Fruit fly (Drosophila melanogaster) whole organism, embryonic: ENCODE results near the gene NetB.

Source experiments
- BtbVII ChIP-seq: fragments of 200-800 bp; sonication (Bioruptor generic); optimal IDR thresholded peaks from 3 replicates; lab custom pipeline; 2017; ENCODE audit warnings: missing biosample characterization, mild to moderate bottlenecking, missing genetic modification characterization
- CG10209 ChIP-seq: fragments of 200-800 bp; sonication (Bioruptor generic); optimal IDR thresholded peaks from 3 replicates; lab custom pipeline; 2017; ENCODE audit warnings: missing biosample characterization, mild to moderate bottlenecking, missing genetic modification characterization, missing genetic modification reagents
- CG10979 ChIP-seq: fragments of 200-800 bp; sonication (Bioruptor generic); optimal IDR thresholded peaks from 2 replicates; lab custom pipeline; 2018; ENCODE audit warnings: missing biosample characterization, mild to moderate bottlenecking, missing genetic modification characterization, moderate library complexity
- CG11696 ChIP-seq: fragments of 200-800 bp; sonication (Bioruptor generic); IDR thresholded peaks from 2 replicates; pipeline ENCODE4 v1.3.6; 2022; ENCODE audit warnings: missing biosample characterization, missing genetic modification characterization
- CG11723 ChIP-seq: fragments of 200-800 bp; sonication (Bioruptor generic); optimal IDR thresholded peaks from 2 replicates; lab custom pipeline; 2017; ENCODE audit warnings: missing biosample characterization, mild to moderate bottlenecking, missing genetic modification characterization
- CG13424 ChIP-seq: fragments of 200-800 bp; sonication (Bioruptor generic); optimal IDR thresholded peaks from 2 replicates; lab custom pipeline; 2019; ENCODE audit warnings: missing biosample characterization, mild to moderate bottlenecking, missing genetic modification characterization, moderate library complexity
- CG14965 ChIP-seq: fragments of 200-800 bp; sonication (Bioruptor generic); optimal IDR thresholded peaks from 2 replicates; lab custom pipeline; 2016; ENCODE audit warnings: missing biosample characterization, missing genetic modification characterization, borderline replicate concordance
- CG15073 ChIP-seq: fragments of 200-800 bp; sonication (Bioruptor generic); optimal IDR thresholded peaks from 2 replicates; lab custom pipeline; 2016; ENCODE audit warnings: missing biosample characterization, missing genetic modification characterization
- CG17186 ChIP-seq: fragments of 200-800 bp; sonication (Bioruptor generic); optimal IDR thresholded peaks from 3 replicates; lab custom pipeline; 2017; ENCODE audit warnings: missing biosample characterization, missing genetic modification reagents, missing genetic modification characterization
- CG2875 ChIP-seq: fragments of 200-800 bp; sonication (Bioruptor generic); optimal IDR thresholded peaks from 2 replicates; lab custom pipeline; 2017; ENCODE audit warnings: missing biosample characterization, mild to moderate bottlenecking, missing genetic modification characterization, missing genetic modification reagents
- CG32772 ChIP-seq: fragments of 200-800 bp; sonication (Bioruptor generic); IDR thresholded peaks from 2 replicates; pipeline ENCODE4 v1.3.6; 2022; ENCODE audit warnings: missing biosample characterization, missing genetic modification characterization
- CG3281 ChIP-seq: fragments of 200-800 bp; sonication (Bioruptor generic); optimal IDR thresholded peaks from 3 replicates; lab custom pipeline; 2017; ENCODE audit warnings: missing biosample characterization, mild to moderate bottlenecking, missing genetic modification characterization
- CG33557 ChIP-seq: fragments of 200-800 bp; sonication (Bioruptor generic); optimal IDR thresholded peaks from 2 replicates; lab custom pipeline; 2019; ENCODE audit warnings: missing biosample characterization, mild to moderate bottlenecking, missing genetic modification characterization, moderate library complexity
- CG3838 ChIP-seq: fragments of 200-800 bp; sonication (Bioruptor generic); optimal IDR thresholded peaks from 3 replicates; lab custom pipeline; 2016; ENCODE audit warnings: missing biosample characterization, missing genetic modification characterization
- CG4328 ChIP-seq: fragments of 200-800 bp; sonication (Bioruptor generic); optimal IDR thresholded peaks from 3 replicates; lab custom pipeline; 2017; ENCODE audit warnings: missing biosample characterization, missing genetic modification reagents, missing genetic modification characterization
- CG6175 ChIP-seq: fragments of 200-800 bp; sonication (Bioruptor generic); IDR thresholded peaks from 3 replicates; pipeline ENCODE4 v1.3.6; 2022; ENCODE audit warnings: missing biosample characterization, missing genetic modification characterization
- Doc2 ChIP-seq: fragments of 200-800 bp; sonication (Bioruptor generic); IDR thresholded peaks from 2 replicates; pipeline ENCODE4 v1.3.6; 2022; ENCODE audit warnings: missing biosample characterization, missing genetic modification characterization
- E2f2 ChIP-seq: fragments of 200-800 bp; sonication (Bioruptor generic); IDR thresholded peaks from 2 replicates; pipeline ENCODE4 v1.3.6; 2022; ENCODE audit warnings: missing biosample characterization, missing genetic modification characterization
- Fer3 ChIP-seq: fragments of 200-800 bp; sonication (Bioruptor generic); optimal IDR thresholded peaks from 2 replicates; lab custom pipeline; 2018; ENCODE audit warnings: missing biosample characterization, mild to moderate bottlenecking, missing genetic modification characterization, moderate library complexity
- Hmx ChIP-seq: fragments of 200-800 bp; sonication (Bioruptor generic); optimal IDR thresholded peaks from 2 replicates; lab custom pipeline; 2016; ENCODE audit warnings: missing biosample characterization, missing genetic modification characterization
- Hr78 ChIP-seq, 2 experiments: fragments of 200-800 bp in 1 of 2; fragments of >200 bp in 1 of 2; sonication (Bioruptor generic) in 1 of 2; optimal IDR thresholded peaks; 2 replicates each; lab custom pipeline; 2017 to 2019; ENCODE audit warnings: missing biosample characterization in 2 of 2, missing genetic modification characterization in 2 of 2, mild to moderate bottlenecking in 1 of 2, moderate library complexity in 1 of 2
- MTF-1 ChIP-seq: fragments of 200-800 bp; sonication (Bioruptor generic); optimal IDR thresholded peaks from 2 replicates; lab custom pipeline; 2018; ENCODE audit warnings: missing biosample characterization, mild to moderate bottlenecking, missing genetic modification characterization, borderline replicate concordance
- NFAT ChIP-seq: fragments of 200-800 bp; sonication (Bioruptor generic); IDR thresholded peaks from 2 replicates; pipeline ENCODE4 v1.3.6; 2022; ENCODE audit warnings: missing biosample characterization, missing genetic modification characterization
- Oli ChIP-seq: fragments of 200-800 bp; sonication (Bioruptor generic); optimal IDR thresholded peaks from 2 replicates; lab custom pipeline; 2018; ENCODE audit warnings: missing biosample characterization, mild to moderate bottlenecking, missing genetic modification characterization, moderate library complexity
- Rx ChIP-seq: fragments of 200-800 bp; sonication (Bioruptor generic); IDR thresholded peaks from 2 replicates; pipeline ENCODE4 v1.3.6; 2022; ENCODE audit warnings: missing biosample characterization, missing genetic modification characterization
- Ssrp ChIP-seq: fragments of 200-800 bp; sonication (Bioruptor generic); optimal IDR thresholded peaks from 2 replicates; lab custom pipeline; 2018; ENCODE audit warnings: missing biosample characterization, mild to moderate bottlenecking, missing genetic modification characterization, moderate library complexity
- bsh ChIP-seq, 2 experiments: fragments of 200-800 bp; sonication (Bioruptor generic); optimal IDR thresholded peaks; 2 replicates each; lab custom pipeline; 2017 to 2018; ENCODE audit warnings: mild to moderate bottlenecking in 2 of 2, missing biosample characterization in 2 of 2, missing genetic modification characterization in 2 of 2, moderate library complexity in 1 of 2
- btn ChIP-seq: fragments of 200-800 bp; sonication (Bioruptor generic); optimal IDR thresholded peaks from 2 replicates; lab custom pipeline; 2016; ENCODE audit warnings: missing biosample characterization, missing genetic modification characterization
- cas ChIP-seq: fragments of 200-800 bp; sonication (Bioruptor generic); IDR thresholded peaks from 2 replicates; pipeline ENCODE4 v1.3.6; 2022; ENCODE audit warnings: missing biosample characterization, missing genetic modification characterization
- cg ChIP-seq: fragments of 200-800 bp; sonication (Bioruptor generic); optimal IDR thresholded peaks from 3 replicates; lab custom pipeline; 2019; ENCODE audit warnings: missing biosample characterization, mild to moderate bottlenecking, missing genetic modification characterization, moderate library complexity
- chif ChIP-seq, 2 experiments: fragments of 200-800 bp; sonication (Bioruptor generic); optimal IDR thresholded peaks; 3 replicates each; lab custom pipeline; 2016; ENCODE audit warnings: missing biosample characterization in 2 of 2, missing genetic modification characterization in 2 of 2
- ci ChIP-seq: fragments of 200-800 bp; sonication (Bioruptor generic); IDR thresholded peaks from 3 replicates; pipeline ENCODE4 v1.3.6; 2022; ENCODE audit warnings: missing biosample characterization, missing genetic modification characterization
- dpn ChIP-seq, 2 experiments: fragments of 200-800 bp; sonication (Bioruptor generic); optimal IDR thresholded peaks; 3 replicates each; lab custom pipeline; 2016; ENCODE audit warnings: missing biosample characterization in 2 of 2, missing genetic modification characterization in 2 of 2
- esg ChIP-seq: fragments of 200-800 bp; sonication (Bioruptor generic); conservative IDR thresholded peaks from 2 replicates; pipeline ENCODE4 v1.3.6; 2022; ENCODE audit warnings: missing biosample characterization, missing genetic modification characterization
- gem ChIP-seq: fragments of 200-800 bp; sonication (Bioruptor generic); optimal IDR thresholded peaks from 2 replicates; lab custom pipeline; 2019; ENCODE audit warnings: missing biosample characterization, mild to moderate bottlenecking, missing genetic modification characterization, moderate library complexity
- gfzf ChIP-seq: fragments of 200-800 bp; sonication (Bioruptor generic); optimal IDR thresholded peaks from 2 replicates; lab custom pipeline; 2016; ENCODE audit warnings: missing biosample characterization, mild to moderate bottlenecking, missing genetic modification characterization, moderate library complexity
- grau ChIP-seq: fragments of 200-800 bp; optimal IDR thresholded peaks from 3 replicates; lab custom pipeline; 2019; ENCODE audit warnings: missing biosample characterization, mild to moderate bottlenecking, missing genetic modification characterization, moderate library complexity
- gsb ChIP-seq: fragments of 200-800 bp; sonication (Bioruptor generic); IDR thresholded peaks from 2 replicates; pipeline ENCODE4 v1.3.6; 2022; ENCODE audit warnings: missing biosample characterization, missing genetic modification characterization
- h ChIP-seq: fragments of >200 bp; optimal IDR thresholded peaks from 2 replicates; lab custom pipeline; 2017
- hbn ChIP-seq: fragments of 200-800 bp; sonication (Bioruptor generic); IDR thresholded peaks from 2 replicates; pipeline ENCODE4 v1.3.6; 2022; ENCODE audit warnings: missing biosample characterization, missing genetic modification characterization; ENCODE audit not compliant: partially characterized antibody
- hth ChIP-seq: fragments of >200 bp; optimal IDR thresholded peaks from 2 replicates; lab custom pipeline; 2017; ENCODE audit warnings: inconsistent platforms
- maf-S ChIP-seq: fragments of 200-800 bp; sonication (Bioruptor generic); optimal IDR thresholded peaks from 2 replicates; lab custom pipeline; 2016; ENCODE audit warnings: missing biosample characterization, missing genetic modification characterization
- odd ChIP-seq: fragments of 200-800 bp; sonication (Bioruptor generic); optimal IDR thresholded peaks from 2 replicates; lab custom pipeline; 2017; ENCODE audit warnings: missing biosample characterization, mild to moderate bottlenecking, missing genetic modification characterization
- phol ChIP-seq: fragments of 200-800 bp; sonication (Bioruptor generic); optimal IDR thresholded peaks from 3 replicates; lab custom pipeline; 2018; ENCODE audit warnings: missing biosample characterization, mild to moderate bottlenecking, missing genetic modification characterization, moderate library complexity
- repo ChIP-seq: fragments of 200-800 bp; sonication (Bioruptor generic); optimal IDR thresholded peaks from 2 replicates; lab custom pipeline; 2016; ENCODE audit warnings: missing biosample characterization, missing genetic modification characterization
- slbo ChIP-seq: fragments of 200-800 bp; sonication (Bioruptor generic); IDR thresholded peaks from 2 replicates; pipeline ENCODE4 v1.3.6; 2022; ENCODE audit warnings: missing biosample characterization, missing genetic modification characterization
- stc ChIP-seq: fragments of 200-800 bp; sonication (Bioruptor generic); IDR thresholded peaks from 2 replicates; pipeline ENCODE4 v1.3.6; 2022; ENCODE audit warnings: missing biosample characterization, missing genetic modification characterization
- tgo ChIP-seq: fragments of 200-800 bp; sonication (Bioruptor generic); IDR thresholded peaks from 3 replicates; pipeline ENCODE4 v1.3.6; 2022; ENCODE audit warnings: missing biosample characterization, missing genetic modification characterization
- tio ChIP-seq: fragments of 200-800 bp; sonication (Bioruptor generic); optimal IDR thresholded peaks from 2 replicates; lab custom pipeline; 2017; ENCODE audit warnings: missing biosample characterization, missing genetic modification characterization, inconsistent platforms
- vnd ChIP-seq: fragments of 200-800 bp; sonication (Bioruptor generic); IDR thresholded peaks from 3 replicates; pipeline ENCODE4 v1.3.6; 2022; ENCODE audit warnings: missing biosample characterization, missing genetic modification characterization; ENCODE audit not compliant: partially characterized antibody
- zen2 ChIP-seq: fragments of 200-800 bp; sonication (Bioruptor generic); IDR thresholded peaks from 3 replicates; pipeline ENCODE4 v1.3.6; 2022; ENCODE audit warnings: missing biosample characterization, missing genetic modification characterization; ENCODE audit not compliant: partially characterized antibody

NetB gene

DNA sequence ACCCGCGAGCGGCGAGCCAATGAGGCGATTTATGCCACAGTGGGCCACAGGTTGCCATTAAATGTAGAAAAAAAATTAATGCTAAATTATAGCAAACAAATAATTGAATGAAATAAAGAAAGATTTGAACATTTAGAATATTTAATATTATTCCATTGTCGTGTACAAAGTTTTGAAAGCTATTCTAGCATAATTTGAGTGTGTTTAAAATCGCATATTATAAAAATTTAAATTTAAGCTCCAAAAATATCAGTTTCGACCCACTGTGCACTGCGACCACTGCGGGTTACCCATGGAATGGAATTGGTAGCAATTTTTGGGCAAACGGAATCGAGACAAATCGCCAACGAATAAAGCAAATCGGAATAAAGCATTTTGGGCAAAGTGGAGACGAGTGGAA lies 5.4 kb downstream of the NetB start (continued):
- no peak for TF ChIP-seq CG4328 (GFP tag; lab: Kevin White, UChicago)
- TF ChIP-seq chif (GFP tag; optimal IDR thresholded peaks at IDR 0.05; lab: Kevin White, UChicago): no peak
- TF ChIP-seq CG11696 (GFP tag; lab: Robert Waterston, UW): no peak
- TF ChIP-seq hth (lab: Kevin White, UChicago): no peak
- peak; percentile 38 for TF ChIP-seq tio (GFP tag; lab: Kevin White, UChicago)
- no peak for TF ChIP-seq CG17186
- TF ChIP-seq vnd (GFP tag; lab: Robert Waterston, UW): no peak
- peak; percentile 64 for TF ChIP-seq CG13424 (tag; lab: Kevin White, UChicago)
- no peak for TF ChIP-seq CG11723 (GFP tag; lab: Kevin White, UChicago)
- peak in 1 of 2 experiments; percentile 61 for TF ChIP-seq Hr78 (GFP tag; optimal IDR thresholded peaks at IDR 0.05; lab: Kevin White, UChicago)
- no peak for TF ChIP-seq dpn (GFP tag; optimal IDR thresholded peaks at IDR 0.05; lab: Kevin White, UChicago)
- no peak for TF ChIP-seq MTF-1 (GFP tag; lab: Kevin White, UChicago)
- peak in 1 of 2 experiments; percentile 73 for TF ChIP-seq bsh (GFP tag; optimal IDR thresholded peaks at IDR 0.05; lab: Kevin White, UChicago)
- TF ChIP-seq gsb (GFP tag; lab: Robert Waterston, UW): no peak
- TF ChIP-seq btn: no peak
- no peak for TF ChIP-seq CG14965 (GFP tag; lab: Kevin White, UChicago)
- peak; percentile 80 for TF ChIP-seq CG10979
- TF ChIP-seq Fer3 (tag; lab: Kevin White, UChicago): peak; percentile 5
- 0 out of 3 replicates have a peak, but pooled peaks have one; percentile 23 for TF ChIP-seq ci
- TF ChIP-seq Rx (GFP tag; lab: Robert Waterston, UW): no peak
- TF ChIP-seq CG3838 (GFP tag; lab: Kevin White, UChicago): no peak
- peak; percentile 21 for TF ChIP-seq CG33557 (GFP tag; lab: Kevin White, UChicago)
- peak; percentile 43 for TF ChIP-seq esg (GFP tag; lab: Robert Waterston, UW)
- TF ChIP-seq CG32772 (GFP tag; lab: Robert Waterston, UW): 0 out of 2 replicates have a peak, but pooled peaks have one; percentile 11
- TF ChIP-seq E2f2 (GFP tag; lab: Robert Waterston, UW): peak; percentile 12; the same call in 1 of the 2 replicates
- peak; percentile 50 for TF ChIP-seq slbo
- no peak for TF ChIP-seq h (lab: Kevin White, UChicago)
- TF ChIP-seq stc (GFP tag; lab: Robert Waterston, UW): peak; percentile 39; the same call in 1 of the 2 replicates
- no peak for TF ChIP-seq NFAT (GFP tag; lab: Robert Waterston, UW)
- no peak for TF ChIP-seq gfzf
- TF ChIP-seq CG6175 (GFP tag; lab: Robert Waterston, UW): no peak
- peak; percentile 51 for TF ChIP-seq odd (GFP tag; lab: Kevin White, UChicago)
- no peak for TF ChIP-seq zen2 (GFP tag; lab: Robert Waterston, UW)
- peak; percentile 73 for TF ChIP-seq phol (tag; lab: Kevin White, UChicago)
- no peak for TF ChIP-seq BtbVII (GFP tag; lab: Kevin White, UChicago)
- no peak for TF ChIP-seq CG15073 (GFP tag; lab: Kevin White, UChicago)
- no peak for TF ChIP-seq Hmx (GFP tag; lab: Kevin White, UChicago)
- TF ChIP-seq cas (GFP tag; lab: Robert Waterston, UW): no peak
- TF ChIP-seq Ssrp (tag; lab: Kevin White, UChicago): peak; percentile 66
- no peak for TF ChIP-seq cg (GFP tag; lab: Kevin White, UChicago)
- no peak for TF ChIP-seq maf-S (GFP tag; lab: Kevin White, UChicago)
- TF ChIP-seq tgo (GFP tag; lab: Robert Waterston, UW): peak; percentile 54
- peak; percentile 54 for TF ChIP-seq CG10209 (GFP tag; lab: Kevin White, UChicago)
- TF ChIP-seq repo (GFP tag; lab: Kevin White, UChicago): no peak
- no peak for TF ChIP-seq hbn (GFP tag; lab: Robert Waterston, UW)
- peak; percentile 65 for TF ChIP-seq grau (tag; lab: Kevin White, UChicago)
- no peak for TF ChIP-seq Doc2 (GFP tag; lab: Robert Waterston, UW)
- peak; percentile 68 for TF ChIP-seq Oli (tag; lab: Kevin White, UChicago)
- peak; percentile 81 for TF ChIP-seq gem (tag; lab: Kevin White, UChicago)
- peak; percentile 10 for TF ChIP-seq CG3281
- peak; percentile 15 for TF ChIP-seq CG2875
